ENCODE assay signal across 1 fruit fly cellular context in the genomic region with DNA sequence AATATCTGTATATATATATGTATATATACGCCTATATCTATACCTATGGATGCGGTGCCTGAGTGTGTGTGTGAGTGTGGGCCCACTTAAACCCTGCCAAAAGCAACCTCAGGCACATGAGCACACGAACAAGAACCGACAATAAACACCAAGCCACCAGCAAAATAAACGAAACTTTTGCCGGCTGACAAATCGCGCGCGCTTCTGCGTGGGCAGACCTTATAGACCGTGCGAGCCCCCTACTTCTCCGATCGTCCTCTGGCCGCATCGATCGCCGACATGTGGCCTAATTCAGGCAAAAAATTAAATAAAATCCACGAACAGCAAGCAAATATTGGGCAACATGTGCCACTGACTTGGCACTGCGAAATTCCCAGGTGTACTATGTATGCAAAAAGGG.
TF ChIP-seq lines count a peak whose summit lies in the region.

No protein-coding gene starts in this region.

TF ChIP-seq in whole organism, embryonic, 481 proteins besides CTCF, POLR2A, EP300 and RAD21 (continued from another document):
- TF ChIP-seq CG32532 (GFP tag; IDR thresholded peaks at IDR 0.05; lab: Robert Waterston, UW) (0 out of 2 replicates have a peak, but pooled peaks have one; percentile 25), ap (GFP tag; IDR thresholded peaks at IDR 0.05; lab: Robert Waterston, UW) (no peak), MTF-1 (GFP tag; optimal IDR thresholded peaks at IDR 0.05; lab: Kevin White, UChicago; ENCODE audit: borderline replicate concordance) (no peak), CG14965 (GFP tag; optimal IDR thresholded peaks at IDR 0.05; lab: Kevin White, UChicago; ENCODE audit: borderline replicate concordance) (no peak), ttk (GFP tag; IDR thresholded peaks at IDR 0.05; lab: Robert Waterston, UW) (no peak), Sry-δ (GFP tag; optimal IDR thresholded peaks at IDR 0.05; lab: Kevin White, UChicago) (no peak), CG12155 (GFP tag; optimal IDR thresholded peaks at IDR 0.05; lab: Kevin White, UChicago) (no peak), pho (GFP tag; optimal IDR thresholded peaks at IDR 0.05; lab: Kevin White, UChicago) (no peak), ab (GFP tag; optimal IDR thresholded peaks at IDR 0.05; lab: Kevin White, UChicago) (no peak), stwl (tag; optimal IDR thresholded peaks at IDR 0.05; lab: Kevin White, UChicago) (no peak), H15 (GFP tag; IDR thresholded peaks at IDR 0.05; lab: Robert Waterston, UW) (no peak), Nf-YA (GFP tag; IDR thresholded peaks at IDR 0.05; lab: Robert Waterston, UW) (no peak), CG15479 (GFP tag; optimal IDR thresholded peaks at IDR 0.05; lab: Kevin White, UChicago) (no peak), z (GFP tag; IDR thresholded peaks at IDR 0.05; lab: Robert Waterston, UW) (no peak), CG2120 (GFP tag; optimal IDR thresholded peaks at IDR 0.05; lab: Kevin White, UChicago) (no peak), Ets97D (GFP tag; optimal IDR thresholded peaks at IDR 0.05; lab: Kevin White, UChicago) (no peak), sr (GFP tag; IDR thresholded peaks at IDR 0.05; lab: Robert Waterston, UW) (peak; percentile 93), al (GFP tag; IDR thresholded peaks at IDR 0.05; lab: Robert Waterston, UW) (no peak), MESR4 (GFP tag; optimal IDR thresholded peaks at IDR 0.05; lab: Kevin White, UChicago) (no peak), HmgZ (tag; optimal IDR thresholded peaks at IDR 0.05; lab: Kevin White, UChicago) (no peak), run (tag; optimal IDR thresholded peaks at IDR 0.05; lab: Kevin White, UChicago) (no peak), CG15601 (tag; optimal IDR thresholded peaks at IDR 0.05; lab: Kevin White, UChicago) (no peak), CG11456 (GFP tag; IDR thresholded peaks at IDR 0.05; lab: Robert Waterston, UW) (0 out of 3 replicates have a peak, but pooled peaks have one; percentile 11), CG15011 (GFP tag; optimal IDR thresholded peaks at IDR 0.05; lab: Kevin White, UChicago) (no peak), cwo (GFP tag; optimal IDR thresholded peaks at IDR 0.05; lab: Kevin White, UChicago) (peak; percentile 1), jumu (GFP tag; optimal IDR thresholded peaks at IDR 0.05; lab: Kevin White, UChicago) (no peak), Awh (GFP tag; IDR thresholded peaks at IDR 0.05; lab: Robert Waterston, UW) (no peak)
